Fruit fly (Drosophila melanogaster) whole organism, embryonic: Measurements from ENCODE around the gene CG10470.
A peak's percentile ranks its signal among the peaks of the same experiment; 100 is the strongest.

Source experiments
- CG10209 ChIP-seq: fragments of 200-800 bp; sonication (Bioruptor generic); optimal IDR thresholded peaks from 3 replicates; lab custom pipeline; 2017; ENCODE audit warnings: missing biosample characterization, mild to moderate bottlenecking, missing genetic modification characterization, missing genetic modification reagents
- CG10959 ChIP-seq: fragments of 200-800 bp; sonication (Bioruptor generic); IDR thresholded peaks from 2 replicates; pipeline ENCODE4 v1.3.6; 2022; ENCODE audit warnings: missing biosample characterization, missing genetic modification characterization
- CG11093 ChIP-seq: fragments of 200-800 bp; sonication (Bioruptor generic); IDR thresholded peaks from 3 replicates; pipeline ENCODE4 v1.3.6; 2022; ENCODE audit warnings: missing biosample characterization, missing genetic modification characterization
- CG11398 ChIP-seq: fragments of 200-800 bp; sonication (Bioruptor generic); optimal IDR thresholded peaks from 2 replicates; lab custom pipeline; 2016; ENCODE audit warnings: missing biosample characterization, missing genetic modification characterization
- CG11560 ChIP-seq: fragments of 200-800 bp; sonication (Bioruptor generic); IDR thresholded peaks from 3 replicates; pipeline ENCODE4 v1.3.6; 2022; ENCODE audit warnings: missing biosample characterization, missing genetic modification characterization
- CG12299 ChIP-seq: fragments of 200-800 bp; sonication (Bioruptor generic); optimal IDR thresholded peaks from 2 replicates; lab custom pipeline; 2018; ENCODE audit warnings: missing biosample characterization, mild to moderate bottlenecking, missing genetic modification characterization
- CG12391 ChIP-seq: fragments of 200-800 bp; sonication (Bioruptor generic); optimal IDR thresholded peaks from 3 replicates; lab custom pipeline; 2018; ENCODE audit warnings: missing biosample characterization, mild to moderate bottlenecking, missing genetic modification characterization, moderate library complexity
- CG12659 ChIP-seq: fragments of 200-800 bp; sonication (Bioruptor generic); optimal IDR thresholded peaks from 3 replicates; lab custom pipeline; 2017; ENCODE audit warnings: mild to moderate bottlenecking, missing biosample characterization, missing genetic modification reagents, missing genetic modification characterization
- CG14441 ChIP-seq: fragments of 200-800 bp; sonication (Bioruptor generic); IDR thresholded peaks from 2 replicates; pipeline ENCODE4 v1.3.6; 2022; ENCODE audit warnings: missing biosample characterization, missing genetic modification characterization
- CG14667 ChIP-seq: fragments of 200-800 bp; sonication (Bioruptor generic); IDR thresholded peaks from 2 replicates; pipeline ENCODE4 v1.3.6; 2022; ENCODE audit warnings: missing biosample characterization, missing genetic modification characterization
- CG1603 ChIP-seq: fragments of 200-800 bp; sonication (Bioruptor generic); optimal IDR thresholded peaks from 2 replicates; lab custom pipeline; 2019; ENCODE audit warnings: missing biosample characterization, mild to moderate bottlenecking, missing genetic modification characterization, moderate library complexity
- CG18599 ChIP-seq: fragments of 200-800 bp; sonication (Bioruptor generic); optimal IDR thresholded peaks from 3 replicates; lab custom pipeline; 2017; ENCODE audit warnings: missing biosample characterization, missing genetic modification characterization, mild to moderate bottlenecking, moderate library complexity, missing genetic modification reagents
- CG31224 ChIP-seq: fragments of 200-800 bp; sonication (Bioruptor generic); IDR thresholded peaks from 2 replicates; pipeline ENCODE4 v1.3.6; 2022; ENCODE audit warnings: missing biosample characterization, missing genetic modification characterization
- CG3163 ChIP-seq: fragments of 200-800 bp; sonication (Bioruptor generic); optimal IDR thresholded peaks from 3 replicates; lab custom pipeline; 2016; ENCODE audit warnings: missing biosample characterization, missing genetic modification characterization
- CG32767 ChIP-seq: fragments of 200-800 bp; sonication (Bioruptor generic); IDR thresholded peaks from 2 replicates; pipeline ENCODE4 v1.3.6; 2022; ENCODE audit warnings: missing biosample characterization, missing genetic modification characterization
- CG3407 ChIP-seq: fragments of 200-800 bp; sonication (Bioruptor generic); optimal IDR thresholded peaks from 2 replicates; lab custom pipeline; 2018; ENCODE audit warnings: missing biosample characterization, mild to moderate bottlenecking, missing genetic modification characterization
- CG7786 ChIP-seq: fragments of 200-800 bp; sonication (Bioruptor generic); optimal IDR thresholded peaks from 2 replicates; lab custom pipeline; 2016; ENCODE audit warnings: missing biosample characterization, missing genetic modification characterization
- CG7839 ChIP-seq: fragments of 200-800 bp; sonication (Bioruptor generic); optimal IDR thresholded peaks from 3 replicates; lab custom pipeline; 2018; ENCODE audit warnings: missing biosample characterization, mild to moderate bottlenecking, missing genetic modification characterization, moderate library complexity
- CG7928 ChIP-seq: fragments of 200-800 bp; sonication (Bioruptor generic); optimal IDR thresholded peaks from 2 replicates; lab custom pipeline; 2017; ENCODE audit warnings: missing biosample characterization, mild to moderate bottlenecking, missing genetic modification characterization
- CG7963 ChIP-seq: fragments of 200-800 bp; sonication (Bioruptor generic); IDR thresholded peaks from 3 replicates; pipeline ENCODE4 v1.3.6; 2022; ENCODE audit warnings: missing biosample characterization, missing genetic modification characterization; ENCODE audit not compliant: partially characterized antibody
- CG8359 ChIP-seq: fragments of 200-800 bp; sonication (Bioruptor generic); optimal IDR thresholded peaks from 2 replicates; lab custom pipeline; 2017; ENCODE audit warnings: missing biosample characterization, mild to moderate bottlenecking, missing genetic modification characterization, borderline replicate concordance
- D19B ChIP-seq: fragments of 200-800 bp; sonication (Bioruptor generic); optimal IDR thresholded peaks from 2 replicates; lab custom pipeline; 2017; ENCODE audit warnings: missing biosample characterization, mild to moderate bottlenecking, missing genetic modification characterization
- Doc2 ChIP-seq: fragments of 200-800 bp; sonication (Bioruptor generic); IDR thresholded peaks from 2 replicates; pipeline ENCODE4 v1.3.6; 2022; ENCODE audit warnings: missing biosample characterization, missing genetic modification characterization
- Fer3 ChIP-seq: fragments of 200-800 bp; sonication (Bioruptor generic); optimal IDR thresholded peaks from 2 replicates; lab custom pipeline; 2018; ENCODE audit warnings: missing biosample characterization, mild to moderate bottlenecking, missing genetic modification characterization, moderate library complexity
- Lhr ChIP-seq: fragments of 200-800 bp; sonication (Bioruptor generic); optimal IDR thresholded peaks from 3 replicates; lab custom pipeline; 2017; ENCODE audit warnings: mild to moderate bottlenecking, missing biosample characterization, missing genetic modification reagents, missing genetic modification characterization
- Lpt ChIP-seq: fragments of >200 bp; optimal IDR thresholded peaks from 2 replicates; lab custom pipeline; 2018; ENCODE audit warnings: missing biosample characterization, missing genetic modification characterization
- Poxn ChIP-seq: fragments of 200-800 bp; sonication (Bioruptor generic); IDR thresholded peaks from 2 replicates; pipeline ENCODE4 v1.3.6; 2022; ENCODE audit warnings: missing biosample characterization, missing genetic modification characterization
- Six4 ChIP-seq: fragments of 200-800 bp; sonication (Bioruptor generic); optimal IDR thresholded peaks from 2 replicates; lab custom pipeline; 2016; ENCODE audit warnings: missing biosample characterization, missing genetic modification characterization
- ato ChIP-seq: fragments of 200-800 bp; sonication (Bioruptor generic); IDR thresholded peaks from 2 replicates; pipeline ENCODE4 v1.3.6; 2022; ENCODE audit warnings: missing biosample characterization, missing genetic modification characterization; ENCODE audit not compliant: partially characterized antibody
- bcd ChIP-seq: fragments of 200-800 bp; sonication (Bioruptor generic); optimal IDR thresholded peaks from 2 replicates; lab custom pipeline; 2017; ENCODE audit warnings: missing biosample characterization, mild to moderate bottlenecking, missing genetic modification characterization
- crp ChIP-seq, 2 experiments: fragments of 200-800 bp; sonication (Bioruptor generic); optimal IDR thresholded peaks; 2 replicates in 1 of 2; 3 replicates in 1 of 2; lab custom pipeline; 2017; ENCODE audit warnings: missing biosample characterization in 2 of 2, missing genetic modification characterization in 2 of 2, mild to moderate bottlenecking in 1 of 2, moderate library complexity in 1 of 2
- dimm ChIP-seq: fragments of 200-800 bp; sonication (Bioruptor generic); IDR thresholded peaks from 2 replicates; pipeline ENCODE4 v1.3.6; 2022; ENCODE audit warnings: missing biosample characterization, missing genetic modification characterization
- disco-r ChIP-seq: fragments of 200-800 bp; sonication (Bioruptor generic); optimal IDR thresholded peaks from 2 replicates; lab custom pipeline; 2016; ENCODE audit warnings: missing biosample characterization, missing genetic modification characterization
- dmrt11E ChIP-seq: fragments of 200-800 bp; sonication (Bioruptor generic); optimal IDR thresholded peaks from 3 replicates; lab custom pipeline; 2018; ENCODE audit warnings: missing biosample characterization, mild to moderate bottlenecking, missing genetic modification characterization, moderate library complexity
- dpn ChIP-seq, 2 experiments: fragments of 200-800 bp; sonication (Bioruptor generic); optimal IDR thresholded peaks; 3 replicates each; lab custom pipeline; 2016; ENCODE audit warnings: missing biosample characterization in 2 of 2, missing genetic modification characterization in 2 of 2
- fd64A ChIP-seq: fragments of 200-800 bp; sonication (Bioruptor generic); optimal IDR thresholded peaks from 3 replicates; lab custom pipeline; 2018; ENCODE audit warnings: missing biosample characterization, mild to moderate bottlenecking, missing genetic modification characterization
- fu2 ChIP-seq: fragments of 200-800 bp; sonication (Bioruptor generic); optimal IDR thresholded peaks from 2 replicates; lab custom pipeline; 2016; ENCODE audit warnings: missing biosample characterization, missing genetic modification characterization
- gcm2 ChIP-seq: fragments of 200-800 bp; sonication (Bioruptor generic); optimal IDR thresholded peaks from 2 replicates; lab custom pipeline; 2016; ENCODE audit warnings: missing biosample characterization, missing genetic modification characterization
- inv ChIP-seq: fragments of 200-800 bp; sonication (Bioruptor generic); IDR thresholded peaks from 2 replicates; pipeline ENCODE4 v1.3.6; 2022; ENCODE audit warnings: missing biosample characterization, missing genetic modification characterization; ENCODE audit not compliant: partially characterized antibody
- lab ChIP-seq: fragments of 200-800 bp; sonication (Bioruptor generic); optimal IDR thresholded peaks from 3 replicates; lab custom pipeline; 2017; ENCODE audit warnings: missing biosample characterization, missing genetic modification characterization, mild to moderate bottlenecking, moderate library complexity, missing genetic modification reagents
- mam ChIP-seq: fragments of 200-800 bp; sonication (Bioruptor generic); optimal IDR thresholded peaks from 3 replicates; lab custom pipeline; 2016; ENCODE audit warnings: missing biosample characterization, missing genetic modification characterization
- nerfin-2 ChIP-seq: fragments of 200-800 bp; sonication (Bioruptor generic); IDR thresholded peaks from 2 replicates; pipeline ENCODE4 v1.3.6; 2022; ENCODE audit warnings: missing biosample characterization, missing genetic modification characterization; ENCODE audit not compliant: partially characterized antibody
- pan ChIP-seq, 4 experiments: fragments of >200 bp in 3 of 4; fragments of 200-800 bp in 1 of 4; sonication (Bioruptor generic) in 1 of 4; optimal IDR thresholded peaks in 3 of 4; IDR thresholded peaks in 1 of 4; 2 replicates each; pipeline versions ENCODE4 v1.3.6 to Lab custom; 2017 to 2022; ENCODE audit warnings: missing biosample characterization in 2 of 4, missing genetic modification characterization in 2 of 4, mixed read lengths in 1 of 4
- pb ChIP-seq: fragments of 200-800 bp; sonication (Bioruptor generic); optimal IDR thresholded peaks from 3 replicates; lab custom pipeline; 2016; ENCODE audit warnings: missing biosample characterization, missing genetic modification characterization
- so ChIP-seq: fragments of 200-800 bp; sonication (Bioruptor generic); IDR thresholded peaks from 3 replicates; pipeline ENCODE4 v1.3.6; 2022; ENCODE audit warnings: missing biosample characterization, missing genetic modification characterization
- toy ChIP-seq: fragments of 200-800 bp; sonication (Bioruptor generic); IDR thresholded peaks from 2 replicates; pipeline ENCODE4 v1.3.6; 2022; ENCODE audit warnings: missing biosample characterization, missing genetic modification characterization
- tup ChIP-seq: fragments of 200-800 bp; sonication (Bioruptor generic); optimal IDR thresholded peaks from 2 replicates; lab custom pipeline; 2016; ENCODE audit warnings: missing biosample characterization, mild to moderate bottlenecking, missing genetic modification characterization, moderate library complexity
- zfh1 ChIP-seq: fragments of 200-800 bp; sonication (Bioruptor generic); IDR thresholded peaks from 3 replicates; pipeline ENCODE4 v1.3.6; 2022; ENCODE audit warnings: missing biosample characterization, missing genetic modification characterization

CG10470 gene

DNA sequence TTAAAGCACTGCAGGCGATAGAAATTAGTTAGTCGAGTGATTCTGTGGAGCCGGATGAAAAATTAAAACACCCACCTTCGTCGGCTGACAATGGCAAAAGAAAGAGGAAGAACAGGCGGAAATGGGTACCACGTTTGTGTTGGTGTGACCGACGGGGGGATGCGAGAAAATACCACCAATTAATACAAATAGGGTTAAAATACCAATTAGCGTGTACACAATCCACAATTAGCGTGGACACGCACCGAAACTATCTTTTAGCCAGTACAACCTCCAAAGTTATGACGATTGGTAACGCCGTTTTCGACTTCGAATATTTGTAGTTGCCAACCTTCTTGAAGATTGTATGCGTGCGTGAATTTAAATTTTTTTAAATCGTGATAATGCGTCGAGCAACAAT is 39.7 kb upstream of the CG10470 start, which contains the start of gene RpL30 (continued):
- peak; percentile 97 for TF ChIP-seq CG1603 (tag; lab: Kevin White, UChicago)
- TF ChIP-seq fu2 (GFP tag; lab: Kevin White, UChicago): peak; percentile 77
- TF ChIP-seq disco-r: peak; percentile 84
- TF ChIP-seq CG12299 (tag; lab: Kevin White, UChicago): peak; percentile 92
- TF ChIP-seq Lhr (GFP tag; lab: Kevin White, UChicago): peak; percentile 99
- TF ChIP-seq D19B (GFP tag; lab: Kevin White, UChicago): peak; percentile 42
- TF ChIP-seq tup (GFP tag; lab: Kevin White, UChicago): no peak
- no peak for TF ChIP-seq nerfin-2
- TF ChIP-seq Lpt (GFP tag; lab: Kevin White, UChicago): no peak
- 0 out of 2 replicates have a peak, but pooled peaks have one; percentile 33 for TF ChIP-seq Doc2 (GFP tag; lab: Robert Waterston, UW)
- TF ChIP-seq CG12391: peak; percentile 90
- TF ChIP-seq pb (GFP tag; lab: Kevin White, UChicago): peak; percentile 93
- TF ChIP-seq toy (GFP tag; lab: Robert Waterston, UW): peak; percentile 63; the same call in 1 of the 2 replicates
- TF ChIP-seq lab: peak; percentile 98
- peak; percentile 79 for TF ChIP-seq dmrt11E (tag; lab: Kevin White, UChicago)
- peak; percentile 77 for TF ChIP-seq CG31224 (GFP tag; lab: Robert Waterston, UW)
- peak; percentile 92 for TF ChIP-seq Fer3
- peak; percentile 86 for TF ChIP-seq mam (GFP tag; lab: Kevin White, UChicago)
- TF ChIP-seq inv (GFP tag; lab: Robert Waterston, UW): peak; percentile 33; the same call in 1 of the 2 replicates
- TF ChIP-seq dimm (GFP tag; lab: Robert Waterston, UW): peak; percentile 50; the same call in 1 of the 2 replicates
- TF ChIP-seq CG11398 (GFP tag; lab: Kevin White, UChicago): peak; percentile 94
- peak; percentile 82 for TF ChIP-seq CG7786
- peak; percentile 96 for TF ChIP-seq CG12659 (GFP tag; lab: Kevin White, UChicago)
- peak; percentile 92 for TF ChIP-seq so (GFP tag; lab: Robert Waterston, UW)
- peak; percentile 95 for TF ChIP-seq CG10209 (GFP tag; lab: Kevin White, UChicago)
- TF ChIP-seq CG14441 (GFP tag; lab: Robert Waterston, UW): peak; percentile 64
- TF ChIP-seq crp (GFP tag; optimal IDR thresholded peaks at IDR 0.05; lab: Kevin White, UChicago): peak in 1 of 2 experiments; percentile 70
- peak; percentile 75 for TF ChIP-seq CG7928 (GFP tag; lab: Kevin White, UChicago)
- TF ChIP-seq gcm2 (GFP tag; lab: Kevin White, UChicago): peak; percentile 87
- TF ChIP-seq CG14667 (GFP tag; lab: Robert Waterston, UW): peak; percentile 54
- TF ChIP-seq zfh1 (GFP tag; lab: Robert Waterston, UW): peak; percentile 91
- peak; percentile 85 for TF ChIP-seq CG7839 (tag; lab: Kevin White, UChicago)
- TF ChIP-seq CG11093: no peak
- TF ChIP-seq Six4: peak; percentile 73
- TF ChIP-seq fd64A (GFP tag; lab: Kevin White, UChicago): peak; percentile 93
- peak; percentile 81 to 93 for TF ChIP-seq dpn (GFP tag; optimal IDR thresholded peaks at IDR 0.05; lab: Kevin White, UChicago)
- peak; percentile 82 for TF ChIP-seq CG3163 (GFP tag; lab: Kevin White, UChicago)
- TF ChIP-seq CG18599: peak; percentile 96
- TF ChIP-seq CG3407 (GFP tag; lab: Kevin White, UChicago): peak; percentile 90
- 0 out of 3 replicates have a peak, but pooled peaks have one; percentile 13 for TF ChIP-seq CG7963
- no peak for TF ChIP-seq pan (optimal IDR thresholded peaks at IDR 0.05; lab: Kevin White, UChicago)
- peak in 1 of 2 experiments; percentile 85 for TF ChIP-seq pan (GFP tag; optimal IDR thresholded peaks at IDR 0.05 in 1 of 2, IDR thresholded peaks at IDR 0.05 in 1 of 2)
- TF ChIP-seq CG11560 (tag; lab: Robert Waterston, UW): peak; percentile 79; the same call in 2 of the 3 replicates
- TF ChIP-seq CG8359 (GFP tag; lab: Kevin White, UChicago): peak; percentile 74
- TF ChIP-seq CG10959 (GFP tag; lab: Robert Waterston, UW): peak; percentile 75
- peak; percentile 56 for TF ChIP-seq CG32767
- TF ChIP-seq ato (GFP tag; lab: Robert Waterston, UW): peak; percentile 40; the same call in 1 of the 2 replicates
- peak; percentile 94 for TF ChIP-seq bcd (GFP tag; lab: Kevin White, UChicago)
- no peak for TF ChIP-seq Poxn (GFP tag; lab: Robert Waterston, UW)
